ENCODE assay signal across 1 fruit fly cellular context in genomic region chr3L:17010492-17011303, dm6.
TF ChIP-seq lines count a peak whose summit lies in the region.

No protein-coding gene starts in this region.

TF ChIP-seq in whole organism, embryonic, 481 proteins besides CTCF, POLR2A, EP300 and RAD21 (continued from another document and continues in another):
- TF ChIP-seq nau (GFP tag; optimal IDR thresholded peaks at IDR 0.05; lab: Kevin White, UChicago) (no peak), br (optimal IDR thresholded peaks at IDR 0.05; lab: Kevin White, UChicago) (no peak), CG9932 (GFP tag; IDR thresholded peaks at IDR 0.05; lab: Robert Waterston, UW) (peak; percentile 20; the same call in 1 of the 2 replicates), da (GFP tag; optimal IDR thresholded peaks at IDR 0.05; lab: Kevin White, UChicago) (no peak), CG13123 (GFP tag; optimal IDR thresholded peaks at IDR 0.05; lab: Kevin White, UChicago) (no peak), CG16863 (GFP tag; optimal IDR thresholded peaks at IDR 0.05; lab: Kevin White, UChicago) (no peak), sisA (GFP tag; IDR thresholded peaks at IDR 0.05; lab: Robert Waterston, UW) (peak; percentile 8; the same call in 1 of the 2 replicates), CG10565 (GFP tag; optimal IDR thresholded peaks at IDR 0.05; lab: Kevin White, UChicago) (no peak), Nf-YB (GFP tag; optimal IDR thresholded peaks at IDR 0.05; lab: Kevin White, UChicago) (no peak), onecut (GFP tag; IDR thresholded peaks at IDR 0.05; lab: Robert Waterston, UW) (no peak), CG6765 (GFP tag; optimal IDR thresholded peaks at IDR 0.05; lab: Kevin White, UChicago) (no peak), grn (GFP tag; optimal IDR thresholded peaks at IDR 0.05; lab: Kevin White, UChicago) (no peak), CG3163 (GFP tag; optimal IDR thresholded peaks at IDR 0.05; lab: Kevin White, UChicago) (no peak), CG12744 (GFP tag; optimal IDR thresholded peaks at IDR 0.05; lab: Kevin White, UChicago) (no peak), D (optimal IDR thresholded peaks at IDR 0.05; lab: Kevin White, UChicago) (peak; percentile 79), D (GFP tag; optimal IDR thresholded peaks at IDR 0.05; lab: Kevin White, UChicago) (no peak), Trl (optimal IDR thresholded peaks at IDR 0.05; lab: Kevin White, UChicago) (peak; percentile 6 to 10), Trl (GFP tag; optimal IDR thresholded peaks at IDR 0.05; lab: Kevin White, UChicago) (no peak), Pdp1 (GFP tag; optimal IDR thresholded peaks at IDR 0.05; lab: Kevin White, UChicago) (no peak), Lhr (GFP tag; optimal IDR thresholded peaks at IDR 0.05; lab: Kevin White, UChicago) (no peak), gsb-n (tag; optimal IDR thresholded peaks at IDR 0.05; lab: Kevin White, UChicago) (peak; percentile 15), CG12219 (GFP tag; optimal IDR thresholded peaks at IDR 0.05; lab: Kevin White, UChicago) (no peak), CG9797 (GFP tag; optimal IDR thresholded peaks at IDR 0.05; lab: Kevin White, UChicago) (no peak), nerfin-2 (GFP tag; IDR thresholded peaks at IDR 0.05; lab: Robert Waterston, UW; ENCODE audit: partially characterized antibody) (no peak), CG4854 (GFP tag; optimal IDR thresholded peaks at IDR 0.05; lab: Kevin White, UChicago) (no peak), zen2 (GFP tag; IDR thresholded peaks at IDR 0.05; lab: Robert Waterston, UW; ENCODE audit: partially characterized antibody) (no peak), CG7987 (GFP tag; optimal IDR thresholded peaks at IDR 0.05; lab: Kevin White, UChicago) (no peak), Nf-YA (GFP tag; IDR thresholded peaks at IDR 0.05; lab: Robert Waterston, UW) (no peak), insv (GFP tag; optimal IDR thresholded peaks at IDR 0.05; lab: Kevin White, UChicago) (no peak), zfh1 (GFP tag; IDR thresholded peaks at IDR 0.05; lab: Robert Waterston, UW) (0 out of 3 replicates have a peak, but pooled peaks have one; percentile 36), CG7372 (GFP tag; IDR thresholded peaks at IDR 0.05; lab: Robert Waterston, UW) (no peak), Bteb2 (GFP tag; optimal IDR thresholded peaks at IDR 0.05; lab: Kevin White, UChicago) (no peak), gsb (GFP tag; IDR thresholded peaks at IDR 0.05; lab: Robert Waterston, UW) (0 out of 2 replicates have a peak, but pooled peaks have one; percentile 0), CG7963 (GFP tag; IDR thresholded peaks at IDR 0.05; lab: Robert Waterston, UW; ENCODE audit: partially characterized antibody) (no peak), CG11695 (GFP tag; IDR thresholded peaks at IDR 0.05; lab: Robert Waterston, UW) (no peak), B-H2 (GFP tag; optimal IDR thresholded peaks at IDR 0.05; lab: Kevin White, UChicago) (no peak), her (GFP tag; optimal IDR thresholded peaks at IDR 0.05; lab: Kevin White, UChicago) (no peak), grau (tag; optimal IDR thresholded peaks at IDR 0.05; lab: Kevin White, UChicago) (peak; percentile 82), CG10267 (tag; optimal IDR thresholded peaks at IDR 0.05; lab: Kevin White, UChicago) (no peak), CG16815 (GFP tag; optimal IDR thresholded peaks at IDR 0.05; lab: Kevin White, UChicago) (no peak), CG34224 (GFP tag; IDR thresholded peaks at IDR 0.05; lab: Robert Waterston, UW; ENCODE audit: partially characterized antibody) (no peak), CG14667 (GFP tag; IDR thresholded peaks at IDR 0.05; lab: Robert Waterston, UW) (no peak), tin (GFP tag; optimal IDR thresholded peaks at IDR 0.05; lab: Kevin White, UChicago) (no peak), seq (GFP tag; IDR thresholded peaks at IDR 0.05; lab: Robert Waterston, UW) (no peak), trem (tag; optimal IDR thresholded peaks at IDR 0.05; lab: Kevin White, UChicago) (no peak), zf30C (GFP tag; optimal IDR thresholded peaks at IDR 0.05; lab: Kevin White, UChicago) (no peak), CG7839 (tag; optimal IDR thresholded peaks at IDR 0.05; lab: Kevin White, UChicago) (peak; percentile 38), amos (GFP tag; IDR thresholded peaks at IDR 0.05; lab: Robert Waterston, UW; ENCODE audit: partially characterized antibody) (no peak), Antp (GFP tag; optimal IDR thresholded peaks at IDR 0.05; lab: Kevin White, UChicago) (no peak), cg (GFP tag; optimal IDR thresholded peaks at IDR 0.05; lab: Kevin White, UChicago) (no peak), Eip74EF (GFP tag; optimal IDR thresholded peaks at IDR 0.05; lab: Kevin White, UChicago) (no peak), Fer3 (tag; optimal IDR thresholded peaks at IDR 0.05; lab: Kevin White, UChicago) (no peak), Sox100B (GFP tag; optimal IDR thresholded peaks at IDR 0.05; lab: Kevin White, UChicago) (no peak), Bgb (GFP tag; IDR thresholded peaks at IDR 0.05; lab: Robert Waterston, UW; ENCODE audit: partially characterized antibody) (0 out of 2 replicates have a peak, but pooled peaks have one; percentile 25), sima (GFP tag; optimal IDR thresholded peaks at IDR 0.05; lab: Kevin White, UChicago) (no peak), wek (GFP tag; optimal IDR thresholded peaks at IDR 0.05; lab: Kevin White, UChicago) (no peak), CG6689 (GFP tag; IDR thresholded peaks at IDR 0.05; lab: Robert Waterston, UW) (no peak), gem (tag; optimal IDR thresholded peaks at IDR 0.05; lab: Kevin White, UChicago) (peak; percentile 72), bowl (GFP tag; IDR thresholded peaks at IDR 0.05; lab: Robert Waterston, UW) (no peak), CG2712 (tag; optimal IDR thresholded peaks at IDR 0.05; lab: Kevin White, UChicago) (no peak), vvl (GFP tag; IDR thresholded peaks at IDR 0.05; lab: Robert Waterston, UW) (no peak), CG17612 (GFP tag; IDR thresholded peaks at IDR 0.05; lab: Robert Waterston, UW) (no peak), CG16779 (GFP tag; IDR thresholded peaks at IDR 0.05; lab: Robert Waterston, UW) (no peak), CG7928 (GFP tag; optimal IDR thresholded peaks at IDR 0.05; lab: Kevin White, UChicago) (no peak), CG12071 (GFP tag; optimal IDR thresholded peaks at IDR 0.05; lab: Kevin White, UChicago) (no peak), H15 (GFP tag; IDR thresholded peaks at IDR 0.05; lab: Robert Waterston, UW) (no peak), CG1832 (GFP tag; optimal IDR thresholded peaks at IDR 0.05; lab: Kevin White, UChicago) (no peak), CG32772 (GFP tag; IDR thresholded peaks at IDR 0.05; lab: Robert Waterston, UW) (no peak), ci (GFP tag; IDR thresholded peaks at IDR 0.05; lab: Robert Waterston, UW) (no peak), CG11504 (tag; optimal IDR thresholded peaks at IDR 0.05; lab: Kevin White, UChicago) (peak; percentile 26), org-1 (GFP tag; optimal IDR thresholded peaks at IDR 0.05; lab: Kevin White, UChicago) (no peak), CG12104 (GFP tag; optimal IDR thresholded peaks at IDR 0.05; lab: Kevin White, UChicago) (no peak), CG3281 (GFP tag; optimal IDR thresholded peaks at IDR 0.05; lab: Kevin White, UChicago) (no peak), cato (GFP tag; optimal IDR thresholded peaks at IDR 0.05; lab: Kevin White, UChicago; ENCODE audit: borderline replicate concordance) (no peak), mld (GFP tag; IDR thresholded peaks at IDR 0.05; lab: Robert Waterston, UW; ENCODE audit: partially characterized antibody) (no peak), CG10654 (GFP tag; optimal IDR thresholded peaks at IDR 0.05; lab: Kevin White, UChicago) (no peak), dati (GFP tag; IDR thresholded peaks at IDR 0.05; lab: Robert Waterston, UW) (no peak), ara (GFP tag; IDR thresholded peaks at IDR 0.05; lab: Robert Waterston, UW) (0 out of 2 replicates have a peak, but pooled peaks have one; percentile 13), Sox102F (GFP tag; optimal IDR thresholded peaks at IDR 0.05; lab: Kevin White, UChicago) (no peak), Dref (GFP tag; IDR thresholded peaks at IDR 0.05; lab: Robert Waterston, UW) (no peak), ATbp (GFP tag; optimal IDR thresholded peaks at IDR 0.05; lab: Kevin White, UChicago) (no peak), D19B (GFP tag; optimal IDR thresholded peaks at IDR 0.05; lab: Kevin White, UChicago) (no peak), CG18011 (GFP tag; optimal IDR thresholded peaks at IDR 0.05; lab: Kevin White, UChicago) (no peak), en (GFP tag; optimal IDR thresholded peaks at IDR 0.05; lab: Kevin White, UChicago) (no peak), Optix (GFP tag; IDR thresholded peaks at IDR 0.05; lab: Robert Waterston, UW) (no peak), CG8388 (GFP tag; optimal IDR thresholded peaks at IDR 0.05; lab: Kevin White, UChicago) (peak; percentile 39), CG1529 (GFP tag; optimal IDR thresholded peaks at IDR 0.05; lab: Kevin White, UChicago) (no peak), CG11560 (tag; IDR thresholded peaks at IDR 0.05; lab: Robert Waterston, UW) (no peak), h (optimal IDR thresholded peaks at IDR 0.05; lab: Kevin White, UChicago) (no peak), sqz (GFP tag; optimal IDR thresholded peaks at IDR 0.05; lab: Kevin White, UChicago) (no peak), vnd (GFP tag; IDR thresholded peaks at IDR 0.05; lab: Robert Waterston, UW; ENCODE audit: partially characterized antibody) (no peak), sr (GFP tag; IDR thresholded peaks at IDR 0.05; lab: Robert Waterston, UW) (0 out of 3 replicates have a peak, but pooled peaks have one; percentile 26), fd96Cb (tag; optimal IDR thresholded peaks at IDR 0.05; lab: Kevin White, UChicago) (no peak), Poxn (GFP tag; IDR thresholded peaks at IDR 0.05; lab: Robert Waterston, UW) (no peak), corto (GFP tag; optimal IDR thresholded peaks at IDR 0.05; lab: Kevin White, UChicago) (peak; percentile 5), zen (tag; optimal IDR thresholded peaks at IDR 0.05; lab: Kevin White, UChicago) (peak; percentile 63), bcd (GFP tag; optimal IDR thresholded peaks at IDR 0.05; lab: Kevin White, UChicago) (no peak), ham (GFP tag; IDR thresholded peaks at IDR 0.05; lab: Robert Waterston, UW) (no peak), CG11723 (GFP tag; optimal IDR thresholded peaks at IDR 0.05; lab: Kevin White, UChicago) (no peak), gt (GFP tag; IDR thresholded peaks at IDR 0.05; lab: Robert Waterston, UW) (no peak), mirr (GFP tag; optimal IDR thresholded peaks at IDR 0.05; lab: Kevin White, UChicago) (no peak), CG6854 (GFP tag; optimal IDR thresholded peaks at IDR 0.05; lab: Kevin White, UChicago) (no peak), nom (GFP tag; optimal IDR thresholded peaks at IDR 0.05; lab: Kevin White, UChicago) (no peak), CG15514 (GFP tag; optimal IDR thresholded peaks at IDR 0.05; lab: Kevin White, UChicago) (no peak), CG16813 (GFP tag; IDR thresholded peaks at IDR 0.05; lab: Robert Waterston, UW; ENCODE audit: partially characterized antibody) (no peak), Neu2 (GFP tag; optimal IDR thresholded peaks at IDR 0.05; lab: Kevin White, UChicago; ENCODE audit: borderline replicate concordance) (no peak), cad (GFP tag; optimal IDR thresholded peaks at IDR 0.05; lab: Kevin White, UChicago) (no peak), CG11093 (GFP tag; IDR thresholded peaks at IDR 0.05; lab: Robert Waterston, UW) (no peak), CG10366 (GFP tag; IDR thresholded peaks at IDR 0.05; lab: Robert Waterston, UW) (no peak), HLHmδ (GFP tag; optimal IDR thresholded peaks at IDR 0.05; lab: Kevin White, UChicago) (no peak), CG4730 (GFP tag; IDR thresholded peaks at IDR 0.05; lab: Robert Waterston, UW) (no peak), CoRest (tag; optimal IDR thresholded peaks at IDR 0.05; lab: Kevin White, UChicago) (no peak), CG18599 (GFP tag; optimal IDR thresholded peaks at IDR 0.05; lab: Kevin White, UChicago) (no peak), Dp (GFP tag; optimal IDR thresholded peaks at IDR 0.05; lab: Kevin White, UChicago) (no peak), Adf1 (GFP tag; IDR thresholded peaks at IDR 0.05; lab: Robert Waterston, UW) (no peak), lov (optimal IDR thresholded peaks at IDR 0.05; lab: Kevin White, UChicago) (no peak), lov (GFP tag; IDR thresholded peaks at IDR 0.05; lab: Robert Waterston, UW) (no peak), crc (GFP tag; optimal IDR thresholded peaks at IDR 0.05; lab: Kevin White, UChicago) (no peak), CG4404 (GFP tag; IDR thresholded peaks at IDR 0.05; lab: Robert Waterston, UW) (no peak), klu (GFP tag; IDR thresholded peaks at IDR 0.05; lab: Robert Waterston, UW) (no peak), CG2120 (GFP tag; optimal IDR thresholded peaks at IDR 0.05; lab: Kevin White, UChicago) (no peak), Drgx (GFP tag; IDR thresholded peaks at IDR 0.05; lab: Robert Waterston, UW) (peak; percentile 36; the same call in 1 of the 2 replicates), ab (GFP tag; optimal IDR thresholded peaks at IDR 0.05; lab: Kevin White, UChicago) (no peak), phol (tag; optimal IDR thresholded peaks at IDR 0.05; lab: Kevin White, UChicago) (no peak), ranshi (GFP tag; IDR thresholded peaks at IDR 0.05; lab: Robert Waterston, UW) (0 out of 2 replicates have a peak, but pooled peaks have one; percentile 24), zfh2 (GFP tag; optimal IDR thresholded peaks at IDR 0.05; lab: Kevin White, UChicago) (no peak), CG1647 (GFP tag; optimal IDR thresholded peaks at IDR 0.05; lab: Kevin White, UChicago) (no peak), sna (GFP tag; IDR thresholded peaks at IDR 0.05; lab: Robert Waterston, UW; ENCODE audit: partially characterized antibody) (no peak), CG4820 (GFP tag; optimal IDR thresholded peaks at IDR 0.05; lab: Kevin White, UChicago) (no peak), Six4 (GFP tag; optimal IDR thresholded peaks at IDR 0.05; lab: Kevin White, UChicago) (peak; percentile 3), Scr (GFP tag; IDR thresholded peaks at IDR 0.05; lab: Robert Waterston, UW; ENCODE audit: partially characterized antibody) (no peak), Aef1 (GFP tag; IDR thresholded peaks at IDR 0.05; lab: Robert Waterston, UW) (no peak), CG7271 (tag; optimal IDR thresholded peaks at IDR 0.05; lab: Kevin White, UChicago) (no peak), esg (GFP tag; conservative IDR thresholded peaks at IDR 0.05; lab: Robert Waterston, UW) (no peak), ttk (GFP tag; IDR thresholded peaks at IDR 0.05; lab: Robert Waterston, UW) (no peak), CG18476 (GFP tag; optimal IDR thresholded peaks at IDR 0.05; lab: Kevin White, UChicago) (no peak), CG4360 (GFP tag; IDR thresholded peaks at IDR 0.05; lab: Robert Waterston, UW) (peak; percentile 4; the same call in 1 of the 2 replicates)
